Fruit fly (Drosophila melanogaster) whole organism, prepupa: ENCODE measurements around the gene CG33664.

Experiments
- Blimp-1 ChIP-seq: fragments of 200-800 bp; sonication (Bioruptor generic); optimal IDR thresholded peaks from 3 replicates; lab custom pipeline; 2017; ENCODE audit warnings: missing biosample characterization, missing genetic modification characterization, mild to moderate bottlenecking, moderate library complexity, missing genetic modification reagents
- CG10631 ChIP-seq: fragments of 200-800 bp; sonication (Bioruptor generic); optimal IDR thresholded peaks from 2 replicates; lab custom pipeline; 2016; ENCODE audit warnings: missing biosample characterization, missing genetic modification characterization
- CG10669 ChIP-seq: fragments of 200-800 bp; sonication (Bioruptor generic); optimal IDR thresholded peaks from 3 replicates; lab custom pipeline; 2018; ENCODE audit warnings: missing biosample characterization, mild to moderate bottlenecking, missing genetic modification characterization, moderate library complexity
- CG11294 ChIP-seq: fragments of 200-800 bp; sonication (Bioruptor generic); IDR thresholded peaks from 2 replicates; pipeline ENCODE4 v1.3.6; 2022; ENCODE audit warnings: missing biosample characterization, missing genetic modification characterization
- CG11762 ChIP-seq: fragments of 200-800 bp; sonication (Bioruptor generic); optimal IDR thresholded peaks from 3 replicates; lab custom pipeline; 2016; ENCODE audit warnings: missing biosample characterization, missing genetic modification characterization; ENCODE audit not compliant: insufficient read depth
- CG11902 ChIP-seq: fragments of 200-800 bp; sonication (Bioruptor generic); optimal IDR thresholded peaks from 3 replicates; lab custom pipeline; 2016; ENCODE audit warnings: missing biosample characterization, missing genetic modification characterization
- CG15336 ChIP-seq: fragments of 200-800 bp; sonication (Bioruptor generic); IDR thresholded peaks from 2 replicates; pipeline ENCODE4 v1.3.6; 2022; ENCODE audit warnings: missing biosample characterization, missing genetic modification characterization
- CG1621 ChIP-seq: fragments of 200-800 bp; sonication (Bioruptor generic); optimal IDR thresholded peaks from 3 replicates; lab custom pipeline; 2018; ENCODE audit warnings: missing biosample characterization, mild to moderate bottlenecking, missing genetic modification characterization
- CG3032 ChIP-seq: fragments of 200-800 bp; optimal IDR thresholded peaks from 2 replicates; lab custom pipeline; 2019; ENCODE audit warnings: missing biosample characterization, mild to moderate bottlenecking, missing genetic modification characterization, moderate library complexity
- CG34406 ChIP-seq: fragments of 200-800 bp; sonication (Bioruptor generic); optimal IDR thresholded peaks from 3 replicates; lab custom pipeline; 2016; ENCODE audit warnings: missing biosample characterization, missing genetic modification characterization
- CG3919 ChIP-seq: fragments of 200-800 bp; sonication (Bioruptor generic); optimal IDR thresholded peaks from 3 replicates; lab custom pipeline; 2016; ENCODE audit warnings: missing biosample characterization, missing genetic modification characterization
- CG4318 ChIP-seq: fragments of 200-800 bp; sonication (Bioruptor generic); optimal IDR thresholded peaks from 3 replicates; lab custom pipeline; 2017; ENCODE audit warnings: missing biosample characterization, mild to moderate bottlenecking, missing genetic modification characterization
- CG6163 ChIP-seq: fragments of 200-800 bp; sonication (Bioruptor generic); IDR thresholded peaks from 3 replicates; pipeline ENCODE4 v1.3.6; 2022; ENCODE audit warnings: missing biosample characterization, missing genetic modification characterization
- CG6276 ChIP-seq: fragments of 200-800 bp; sonication (Bioruptor generic); optimal IDR thresholded peaks from 2 replicates; lab custom pipeline; 2017; ENCODE audit warnings: missing biosample characterization, mild to moderate bottlenecking, missing genetic modification characterization
- CG6792 ChIP-seq: fragments of 200-800 bp; sonication (Bioruptor generic); optimal IDR thresholded peaks from 3 replicates; lab custom pipeline; 2016; ENCODE audit warnings: missing biosample characterization, missing genetic modification characterization
- CG6808 ChIP-seq: fragments of 200-800 bp; sonication (Bioruptor generic); optimal IDR thresholded peaks from 3 replicates; lab custom pipeline; 2017; ENCODE audit warnings: missing biosample characterization, missing genetic modification characterization, mild to moderate bottlenecking, moderate library complexity, missing genetic modification reagents
- CG8119 ChIP-seq: fragments of 200-800 bp; sonication (Bioruptor generic); IDR thresholded peaks from 3 replicates; pipeline ENCODE4 v1.3.6; 2022; ENCODE audit warnings: missing biosample characterization, missing genetic modification characterization
- CG8319 ChIP-seq: fragments of 200-800 bp; sonication (Bioruptor generic); optimal IDR thresholded peaks from 3 replicates; lab custom pipeline; 2016; ENCODE audit warnings: missing biosample characterization, missing genetic modification characterization
- Eip75B ChIP-seq: fragments of 200-800 bp; sonication (Bioruptor generic); optimal IDR thresholded peaks from 3 replicates; lab custom pipeline; 2016; ENCODE audit warnings: missing biosample characterization, missing genetic modification characterization
- Eip78C ChIP-seq: fragments of 200-800 bp; sonication (Bioruptor generic); peaks from one replicate; lab custom pipeline; 2016; ENCODE audit warnings: missing biosample characterization, missing genetic modification characterization
- Eip93F ChIP-seq: fragments of 200-800 bp; sonication (Bioruptor generic); optimal IDR thresholded peaks from 2 replicates; lab custom pipeline; 2016; ENCODE audit warnings: missing biosample characterization, mild to moderate bottlenecking, missing genetic modification characterization
- Ets21C ChIP-seq: fragments of 200-800 bp; sonication (Bioruptor generic); optimal IDR thresholded peaks from 3 replicates; lab custom pipeline; 2016; ENCODE audit warnings: missing biosample characterization, missing genetic modification characterization
- Gug ChIP-seq: fragments of 200-800 bp; sonication (Bioruptor generic); IDR thresholded peaks from 2 replicates; pipeline ENCODE4 v1.3.6; 2022; ENCODE audit warnings: missing biosample characterization, missing genetic modification characterization
- Hr38 ChIP-seq: sonication (Bioruptor generic); optimal IDR thresholded peaks from 2 replicates; lab custom pipeline; 2016; ENCODE audit warnings: missing biosample characterization, missing genetic modification characterization
- Lpt ChIP-seq: fragments of 200-800 bp; sonication (Bioruptor generic); optimal IDR thresholded peaks from 3 replicates; lab custom pipeline; 2016; ENCODE audit warnings: missing biosample characterization, missing genetic modification characterization
- Met ChIP-seq: fragments of 200-800 bp; sonication (Bioruptor generic); optimal IDR thresholded peaks from 3 replicates; lab custom pipeline; 2016; ENCODE audit warnings: missing biosample characterization, missing genetic modification characterization
- OdsH ChIP-seq: fragments of 200-800 bp; sonication (Bioruptor generic); optimal IDR thresholded peaks from 3 replicates; lab custom pipeline; 2016; ENCODE audit warnings: missing biosample characterization, missing genetic modification characterization
- Sox102F ChIP-seq: fragments of 200-800 bp; sonication (Bioruptor generic); optimal IDR thresholded peaks from 2 replicates; lab custom pipeline; 2016; ENCODE audit warnings: missing biosample characterization, mild to moderate bottlenecking, missing genetic modification characterization
- Sox14 ChIP-seq: fragments of 200-800 bp; sonication (Bioruptor generic); optimal IDR thresholded peaks from 3 replicates; lab custom pipeline; 2016; ENCODE audit warnings: missing biosample characterization, missing genetic modification characterization
- Sox15 ChIP-seq: fragments of 200-800 bp; sonication (Bioruptor generic); optimal IDR thresholded peaks from 3 replicates; lab custom pipeline; 2016; ENCODE audit warnings: missing biosample characterization, missing genetic modification characterization
- acj6 ChIP-seq: fragments of 200-800 bp; sonication (Bioruptor generic); optimal IDR thresholded peaks from 3 replicates; lab custom pipeline; 2016; ENCODE audit warnings: missing biosample characterization, missing genetic modification characterization
- cyc ChIP-seq: fragments of 200-800 bp; sonication (Bioruptor generic); optimal IDR thresholded peaks from 3 replicates; lab custom pipeline; 2016; ENCODE audit warnings: missing biosample characterization, missing genetic modification characterization
- dac ChIP-seq: fragments of 200-800 bp; sonication (Bioruptor generic); optimal IDR thresholded peaks from 2 replicates; lab custom pipeline; 2017; ENCODE audit warnings: missing biosample characterization, mild to moderate bottlenecking, missing genetic modification characterization
- eg ChIP-seq: fragments of 200-800 bp; sonication (Bioruptor generic); IDR thresholded peaks from 3 replicates; pipeline ENCODE4 v1.3.6; 2022; ENCODE audit warnings: missing biosample characterization, missing genetic modification characterization
- fd59A ChIP-seq: fragments of 200-800 bp; sonication (Bioruptor generic); optimal IDR thresholded peaks from 2 replicates; lab custom pipeline; 2017; ENCODE audit warnings: missing biosample characterization, mild to moderate bottlenecking, missing genetic modification characterization, missing genetic modification reagents
- fd85E ChIP-seq: fragments of 200-800 bp; sonication (Bioruptor generic); optimal IDR thresholded peaks from 3 replicates; lab custom pipeline; 2016; ENCODE audit warnings: missing biosample characterization, missing genetic modification characterization
- lz ChIP-seq: fragments of 200-800 bp; sonication (Bioruptor generic); optimal IDR thresholded peaks from 3 replicates; lab custom pipeline; 2016; ENCODE audit warnings: missing biosample characterization, missing genetic modification characterization
- net ChIP-seq: fragments of 200-800 bp; sonication (Bioruptor generic); optimal IDR thresholded peaks from 3 replicates; lab custom pipeline; 2016; ENCODE audit warnings: missing biosample characterization, missing genetic modification characterization
- salr ChIP-seq, 2 experiments: fragments of 200-800 bp; sonication (Bioruptor generic); optimal IDR thresholded peaks; 3 replicates each; lab custom pipeline; 2016 to 2018; ENCODE audit warnings: missing biosample characterization in 2 of 2, missing genetic modification characterization in 2 of 2, mild to moderate bottlenecking in 1 of 2
- ss ChIP-seq, 2 experiments: fragments of 200-800 bp; sonication (Bioruptor generic); optimal IDR thresholded peaks; 2 replicates in 1 of 2; 3 replicates in 1 of 2; lab custom pipeline; 2017 to 2018; ENCODE audit warnings: mild to moderate bottlenecking in 2 of 2, missing biosample characterization in 2 of 2, missing genetic modification characterization in 2 of 2, moderate library complexity in 1 of 2
- topi ChIP-seq: fragments of 200-800 bp; sonication (Bioruptor generic); optimal IDR thresholded peaks from 3 replicates; lab custom pipeline; 2016; ENCODE audit warnings: missing biosample characterization, missing genetic modification characterization
- vri ChIP-seq: fragments of 200-800 bp; sonication (Bioruptor generic); optimal IDR thresholded peaks from 3 replicates; lab custom pipeline; 2016; ENCODE audit warnings: missing biosample characterization, mild to moderate bottlenecking, missing genetic modification characterization

The CG33664 gene

dm6 chrX:6343786-6344537 is 40.1 kb upstream of the CG33664 start (continued):
- TF ChIP-seq fd85E (GFP tag; lab: Kevin White, UChicago) (peak; percentile 45), Blimp-1 (peak; percentile 47), Ets21C (GFP tag; lab: Kevin White, UChicago) (peak; percentile 88), cyc (GFP tag; lab: Kevin White, UChicago) (peak; percentile 89), Hr38 (GFP tag; lab: Kevin White, UChicago) (peak; percentile 57), Eip93F (GFP tag; lab: Kevin White, UChicago) (peak; percentile 79), CG10631 (GFP tag; lab: Kevin White, UChicago) (peak; percentile 84), net (GFP tag; lab: Kevin White, UChicago) (peak; percentile 88), Met (peak; percentile 94), CG1621 (tag; lab: Kevin White, UChicago) (peak; percentile 38), topi (GFP tag; lab: Kevin White, UChicago) (peak; percentile 96), Sox14 (GFP tag; lab: Kevin White, UChicago) (peak; percentile 91), salr (GFP tag; optimal IDR thresholded peaks at IDR 0.05; lab: Kevin White, UChicago) (peak; percentile 39 to 44)

dm6 chrX:6344538-6345074 is 39.4 kb upstream of the CG33664 start:
- TF ChIP-seq CG15336 (GFP tag; lab: Robert Waterston, UW) (peak; percentile 22; the same call in 1 of the 2 replicates), CG34406 (peak; percentile 3), CG8319 (GFP tag; lab: Kevin White, UChicago) (no peak)

- TF ChIP-seq CG6808 (GFP tag; lab: Kevin White, UChicago) (no peak), CG34406 (no peak), CG11762 (GFP tag; lab: Kevin White, UChicago) (no peak), Lpt (GFP tag; lab: Kevin White, UChicago) (no peak), Sox102F (no peak), CG4318 (GFP tag; lab: Kevin White, UChicago) (no peak), salr (GFP tag; optimal IDR thresholded peaks at IDR 0.05; lab: Kevin White, UChicago) (no peak), Eip75B (no peak), fd85E (GFP tag; lab: Kevin White, UChicago) (no peak), CG6163 (GFP tag; lab: Robert Waterston, UW) (no peak), dac (GFP tag; lab: Kevin White, UChicago) (no peak), CG15336 (GFP tag; lab: Robert Waterston, UW) (no peak), CG8119 (GFP tag; lab: Robert Waterston, UW) (no peak), net (GFP tag; lab: Kevin White, UChicago) (no peak), ss (GFP tag; optimal IDR thresholded peaks at IDR 0.05; lab: Kevin White, UChicago) (no peak)
- TF ChIP-seq, all 60 proteins: peak for 0
These were observed 37.9 kb upstream of the CG33664 start for dm6 chrX:6346153-6346552.

dm6 chrX:6346926-6347367 is 37.1 kb upstream of the CG33664 start, which contains the start of gene CG3847:
CG3847 (plus strand) TSS chrX:6347103.
- TF ChIP-seq Gug (GFP tag; lab: Robert Waterston, UW) (no peak), CG11294 (no peak), fd59A (no peak), Hr38 (GFP tag; lab: Kevin White, UChicago) (no peak), OdsH (GFP tag; lab: Kevin White, UChicago) (no peak), CG6276 (GFP tag; lab: Kevin White, UChicago) (no peak), Met (peak; percentile 14), vri (peak; percentile 13), cyc (GFP tag; lab: Kevin White, UChicago) (peak; percentile 36), CG10631 (GFP tag; lab: Kevin White, UChicago) (no peak), CG11902 (GFP tag; lab: Kevin White, UChicago) (no peak), Eip93F (GFP tag; lab: Kevin White, UChicago) (no peak), dac (GFP tag; lab: Kevin White, UChicago) (no peak), acj6 (GFP tag; lab: Kevin White, UChicago) (peak; percentile 7), CG8119 (GFP tag; lab: Robert Waterston, UW) (no peak), CG3032 (tag; lab: Kevin White, UChicago) (no peak), CG34406 (no peak), lz (GFP tag; lab: Kevin White, UChicago) (peak; percentile 14), salr (GFP tag; optimal IDR thresholded peaks at IDR 0.05; lab: Kevin White, UChicago) (no peak), Sox14 (GFP tag; lab: Kevin White, UChicago) (no peak), eg (GFP tag; lab: Robert Waterston, UW) (no peak), Sox15 (no peak), CG6792 (GFP tag; lab: Kevin White, UChicago) (no peak), Eip78C (GFP tag; lab: Kevin White, UChicago) (peak; percentile 72), CG15336 (GFP tag; lab: Robert Waterston, UW) (no peak), CG10669 (no peak), ss (GFP tag; optimal IDR thresholded peaks at IDR 0.05; lab: Kevin White, UChicago) (peak; percentile 2 to 37), CG3919 (peak; percentile 41)
